Fruit fly (Drosophila melanogaster) whole organism, embryonic: Measurements from ENCODE around the gene Tasp1.
A peak's percentile ranks its signal among the peaks of the same experiment; 100 is the strongest.

Experiments
- Atf6 ChIP-seq: fragments of 200-800 bp; sonication (Bioruptor generic); IDR thresholded peaks from 2 replicates; pipeline ENCODE4 v1.3.6; 2022; ENCODE audit warnings: missing biosample characterization, missing genetic modification characterization
- BEAF-32 ChIP-seq: fragments of 200-800 bp; sonication (Bioruptor generic); optimal IDR thresholded peaks from 3 replicates; lab custom pipeline; 2017; ENCODE audit warnings: missing biosample characterization, missing genetic modification characterization, mild to moderate bottlenecking, moderate library complexity, missing genetic modification reagents
- CG10431 ChIP-seq: fragments of 200-800 bp; sonication (Bioruptor generic); optimal IDR thresholded peaks from 3 replicates; lab custom pipeline; 2018; ENCODE audit warnings: missing biosample characterization, mild to moderate bottlenecking, missing genetic modification characterization
- CG10654 ChIP-seq: fragments of 200-800 bp; sonication (Bioruptor generic); optimal IDR thresholded peaks from 2 replicates; lab custom pipeline; 2016; ENCODE audit warnings: missing biosample characterization, missing genetic modification characterization
- CG11695 ChIP-seq: fragments of 200-800 bp; sonication (Bioruptor generic); IDR thresholded peaks from 3 replicates; pipeline ENCODE4 v1.3.6; 2022; ENCODE audit warnings: missing biosample characterization, missing genetic modification characterization
- CG11696 ChIP-seq: fragments of 200-800 bp; sonication (Bioruptor generic); IDR thresholded peaks from 2 replicates; pipeline ENCODE4 v1.3.6; 2022; ENCODE audit warnings: missing biosample characterization, missing genetic modification characterization
- CG12155 ChIP-seq: fragments of 200-800 bp; sonication (Bioruptor generic); optimal IDR thresholded peaks from 3 replicates; lab custom pipeline; 2016; ENCODE audit warnings: missing biosample characterization, missing genetic modification characterization
- CG13123 ChIP-seq: fragments of 200-800 bp; sonication (Bioruptor generic); optimal IDR thresholded peaks from 2 replicates; lab custom pipeline; 2016; ENCODE audit warnings: missing biosample characterization, missing genetic modification characterization
- CG13296 ChIP-seq: fragments of 200-800 bp; sonication (Bioruptor generic); optimal IDR thresholded peaks from 3 replicates; lab custom pipeline; 2018; ENCODE audit warnings: missing biosample characterization, mild to moderate bottlenecking, missing genetic modification characterization
- CG13894 ChIP-seq: fragments of 200-800 bp; sonication (Bioruptor generic); optimal IDR thresholded peaks from 3 replicates; lab custom pipeline; 2018; ENCODE audit warnings: missing biosample characterization, mild to moderate bottlenecking, missing genetic modification characterization, moderate library complexity
- CG14050 ChIP-seq: fragments of 200-800 bp; sonication (Bioruptor generic); IDR thresholded peaks from 3 replicates; pipeline ENCODE4 v1.3.6; 2022; ENCODE audit warnings: missing biosample characterization, missing genetic modification characterization
- CG15479 ChIP-seq: fragments of 200-800 bp; sonication (Bioruptor generic); optimal IDR thresholded peaks from 3 replicates; lab custom pipeline; 2019; ENCODE audit warnings: missing biosample characterization, mild to moderate bottlenecking, missing genetic modification characterization, moderate library complexity
- CG17361 ChIP-seq: fragments of 200-800 bp; sonication (Bioruptor generic); IDR thresholded peaks from 3 replicates; pipeline ENCODE4 v1.3.6; 2022; ENCODE audit warnings: missing biosample characterization, missing genetic modification characterization
- CG2129 ChIP-seq: fragments of 200-800 bp; sonication (Bioruptor generic); IDR thresholded peaks from 2 replicates; pipeline ENCODE4 v1.3.6; 2022; ENCODE audit warnings: missing biosample characterization, missing genetic modification characterization; ENCODE audit not compliant: partially characterized antibody
- CG31441 ChIP-seq: fragments of 200-800 bp; sonication (Bioruptor generic); IDR thresholded peaks from 2 replicates; pipeline ENCODE4 v1.3.6; 2022; ENCODE audit warnings: missing biosample characterization, missing genetic modification characterization
- CG3163 ChIP-seq: fragments of 200-800 bp; sonication (Bioruptor generic); optimal IDR thresholded peaks from 3 replicates; lab custom pipeline; 2016; ENCODE audit warnings: missing biosample characterization, missing genetic modification characterization
- CG3995 ChIP-seq: fragments of 200-800 bp; sonication (Bioruptor generic); optimal IDR thresholded peaks from 3 replicates; lab custom pipeline; 2016; ENCODE audit warnings: missing biosample characterization, missing genetic modification characterization
- CG4404 ChIP-seq: fragments of 200-800 bp; sonication (Bioruptor generic); IDR thresholded peaks from 2 replicates; pipeline ENCODE4 v1.3.6; 2022; ENCODE audit warnings: missing biosample characterization, missing genetic modification characterization
- CG8388 ChIP-seq: fragments of 200-800 bp; sonication (Bioruptor generic); optimal IDR thresholded peaks from 2 replicates; lab custom pipeline; 2019; ENCODE audit warnings: missing biosample characterization, mild to moderate bottlenecking, missing genetic modification characterization, moderate library complexity
- GATAe ChIP-seq: fragments of 200-800 bp; sonication (Bioruptor generic); conservative IDR thresholded peaks from 2 replicates; pipeline ENCODE4 v1.3.6; 2022; ENCODE audit warnings: missing biosample characterization, missing genetic modification characterization
- Hr78 ChIP-seq, 2 experiments: fragments of 200-800 bp in 1 of 2; fragments of >200 bp in 1 of 2; sonication (Bioruptor generic) in 1 of 2; optimal IDR thresholded peaks; 2 replicates each; lab custom pipeline; 2017 to 2019; ENCODE audit warnings: missing biosample characterization in 2 of 2, missing genetic modification characterization in 2 of 2, mild to moderate bottlenecking in 1 of 2, moderate library complexity in 1 of 2
- Sin3A ChIP-seq: fragments of >200 bp; optimal IDR thresholded peaks from 2 replicates; lab custom pipeline; 2018
- amos ChIP-seq: fragments of 200-800 bp; sonication (Bioruptor generic); IDR thresholded peaks from 2 replicates; pipeline ENCODE4 v1.3.6; 2022; ENCODE audit warnings: missing biosample characterization, missing genetic modification characterization; ENCODE audit not compliant: partially characterized antibody
- dmrt11E ChIP-seq: fragments of 200-800 bp; sonication (Bioruptor generic); optimal IDR thresholded peaks from 3 replicates; lab custom pipeline; 2018; ENCODE audit warnings: missing biosample characterization, mild to moderate bottlenecking, missing genetic modification characterization, moderate library complexity
- exex ChIP-seq: fragments of 200-800 bp; sonication (Bioruptor generic); optimal IDR thresholded peaks from 4 replicates; lab custom pipeline; 2018; ENCODE audit warnings: missing biosample characterization, mild to moderate bottlenecking, missing genetic modification characterization, moderate library complexity
- fd96Cb ChIP-seq: fragments of 200-800 bp; sonication (Bioruptor generic); optimal IDR thresholded peaks from 2 replicates; lab custom pipeline; 2018; ENCODE audit warnings: missing biosample characterization, mild to moderate bottlenecking, missing genetic modification characterization, moderate library complexity
- fu2 ChIP-seq: fragments of 200-800 bp; sonication (Bioruptor generic); optimal IDR thresholded peaks from 2 replicates; lab custom pipeline; 2016; ENCODE audit warnings: missing biosample characterization, missing genetic modification characterization
- gt ChIP-seq: fragments of 200-800 bp; sonication (Bioruptor generic); IDR thresholded peaks from 2 replicates; pipeline ENCODE4 v1.3.6; 2022; ENCODE audit warnings: missing biosample characterization, missing genetic modification characterization
- hbn ChIP-seq: fragments of 200-800 bp; sonication (Bioruptor generic); IDR thresholded peaks from 2 replicates; pipeline ENCODE4 v1.3.6; 2022; ENCODE audit warnings: missing biosample characterization, missing genetic modification characterization; ENCODE audit not compliant: partially characterized antibody
- kay ChIP-seq: fragments of 200-800 bp; sonication (Bioruptor generic); optimal IDR thresholded peaks from 2 replicates; lab custom pipeline; 2016; ENCODE audit warnings: missing biosample characterization, missing genetic modification characterization
- knrl ChIP-seq: fragments of 200-800 bp; sonication (Bioruptor generic); IDR thresholded peaks from 3 replicates; pipeline ENCODE4 v1.3.6; 2022; ENCODE audit warnings: missing biosample characterization, missing genetic modification characterization; ENCODE audit not compliant: partially characterized antibody
- lilli ChIP-seq: fragments of 200-800 bp; sonication (Bioruptor generic); optimal IDR thresholded peaks from 3 replicates; lab custom pipeline; 2016; ENCODE audit warnings: missing biosample characterization, missing genetic modification characterization
- lov ChIP-seq, 2 experiments: fragments of 200-800 bp in 1 of 2; fragments of >200 bp in 1 of 2; sonication (Bioruptor generic) in 1 of 2; IDR thresholded peaks in 1 of 2; optimal IDR thresholded peaks in 1 of 2; 2 replicates in 1 of 2; 3 replicates in 1 of 2; pipeline versions ENCODE4 v1.3.6 to Lab custom; 2017 to 2022; ENCODE audit warnings: missing biosample characterization in 1 of 2, missing genetic modification characterization in 1 of 2
- nmo ChIP-seq: fragments of 200-800 bp; sonication (Bioruptor generic); optimal IDR thresholded peaks from 2 replicates; lab custom pipeline; 2018; ENCODE audit warnings: missing biosample characterization, mild to moderate bottlenecking, missing genetic modification characterization, moderate library complexity
- odd ChIP-seq: fragments of 200-800 bp; sonication (Bioruptor generic); optimal IDR thresholded peaks from 2 replicates; lab custom pipeline; 2017; ENCODE audit warnings: missing biosample characterization, mild to moderate bottlenecking, missing genetic modification characterization
- prd ChIP-seq, 3 experiments: fragments of >200 bp in 2 of 3; fragments of 200-800 bp in 1 of 3; sonication (Bioruptor generic) in 1 of 3; optimal IDR thresholded peaks in 2 of 3; IDR thresholded peaks in 1 of 3; 2 replicates in 2 of 3; 3 replicates in 1 of 3; pipeline versions ENCODE4 v1.3.6 to Lab custom; 2017 to 2022; ENCODE audit warnings: missing biosample characterization in 1 of 3, missing genetic modification characterization in 1 of 3
- pros ChIP-seq: fragments of 200-800 bp; sonication (Bioruptor generic); optimal IDR thresholded peaks from 3 replicates; lab custom pipeline; 2019; ENCODE audit warnings: missing biosample characterization, mild to moderate bottlenecking, missing genetic modification characterization, moderate library complexity
- repo ChIP-seq: fragments of 200-800 bp; sonication (Bioruptor generic); optimal IDR thresholded peaks from 2 replicates; lab custom pipeline; 2016; ENCODE audit warnings: missing biosample characterization, missing genetic modification characterization
- salm ChIP-seq: fragments of 200-800 bp; sonication (Bioruptor generic); optimal IDR thresholded peaks from 2 replicates; lab custom pipeline; 2018; ENCODE audit warnings: missing biosample characterization, mild to moderate bottlenecking, missing genetic modification characterization
- sc ChIP-seq, 3 experiments: fragments of >200 bp in 2 of 3; fragments of 200-800 bp in 1 of 3; sonication (Bioruptor generic) in 1 of 3; optimal IDR thresholded peaks; 2 replicates in 2 of 3; 3 replicates in 1 of 3; lab custom pipeline; 2017; ENCODE audit warnings: mild to moderate bottlenecking in 1 of 3, missing biosample characterization in 1 of 3, missing genetic modification characterization in 1 of 3, missing genetic modification reagents in 1 of 3
- sisA ChIP-seq: fragments of 200-800 bp; sonication (Bioruptor generic); IDR thresholded peaks from 2 replicates; pipeline ENCODE4 v1.3.6; 2022; ENCODE audit warnings: missing biosample characterization, missing genetic modification characterization
- slbo ChIP-seq: fragments of 200-800 bp; sonication (Bioruptor generic); IDR thresholded peaks from 2 replicates; pipeline ENCODE4 v1.3.6; 2022; ENCODE audit warnings: missing biosample characterization, missing genetic modification characterization
- slp2 ChIP-seq: fragments of 200-800 bp; sonication (Bioruptor generic); optimal IDR thresholded peaks from 2 replicates; lab custom pipeline; 2016; ENCODE audit warnings: missing biosample characterization, missing genetic modification characterization
- tup ChIP-seq: fragments of 200-800 bp; sonication (Bioruptor generic); optimal IDR thresholded peaks from 2 replicates; lab custom pipeline; 2016; ENCODE audit warnings: missing biosample characterization, mild to moderate bottlenecking, missing genetic modification characterization, moderate library complexity
- vvl ChIP-seq: fragments of 200-800 bp; sonication (Bioruptor generic); IDR thresholded peaks from 2 replicates; pipeline ENCODE4 v1.3.6; 2022; ENCODE audit warnings: missing biosample characterization, missing genetic modification characterization
- zen ChIP-seq: fragments of 200-800 bp; sonication (Bioruptor generic); optimal IDR thresholded peaks from 3 replicates; lab custom pipeline; 2018; ENCODE audit warnings: missing biosample characterization, mild to moderate bottlenecking, missing genetic modification characterization, moderate library complexity

Gene Tasp1

DNA sequence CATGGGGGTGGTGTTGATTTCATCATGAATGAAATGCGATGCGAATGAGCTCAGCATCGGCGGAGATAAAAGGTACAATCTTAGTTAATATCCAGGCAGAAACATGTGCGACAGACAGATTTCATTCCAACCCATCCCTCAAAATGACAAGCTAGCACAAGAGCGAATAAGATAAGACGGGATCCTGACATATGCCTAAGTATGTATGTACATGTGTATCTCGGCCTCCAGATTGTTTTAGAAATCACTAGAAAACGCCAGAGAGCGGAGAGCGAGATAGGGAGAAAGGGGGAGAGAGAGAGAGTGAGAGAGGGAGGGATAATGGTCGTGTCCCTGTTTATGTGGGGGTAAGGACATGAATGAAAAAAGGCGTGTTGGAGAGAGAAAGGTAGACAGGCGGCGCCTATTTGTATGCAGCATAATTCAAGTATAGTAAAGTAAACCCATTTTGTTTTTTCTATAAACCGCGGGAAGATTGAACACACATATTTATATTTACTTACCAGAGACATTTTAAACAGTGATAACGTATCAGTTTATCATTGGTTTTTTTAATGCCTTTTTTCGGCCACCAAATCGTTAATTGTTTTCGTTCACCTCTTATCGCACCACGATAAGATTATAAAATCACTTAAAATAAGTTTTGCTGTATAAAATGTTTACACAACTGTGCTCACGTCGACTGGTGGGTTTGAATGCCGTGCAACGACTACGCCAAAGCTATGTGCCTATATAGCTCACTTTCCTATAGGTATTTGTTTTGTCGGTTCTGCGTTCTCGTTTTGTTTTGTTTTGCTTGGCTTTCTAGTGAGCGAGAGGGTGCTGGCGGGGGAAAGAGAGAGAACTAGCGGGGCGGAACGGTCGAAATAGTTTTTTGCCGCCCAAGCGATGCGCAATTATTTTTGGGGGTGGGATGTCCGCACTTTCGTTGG, 37.1 kb downstream of the Tasp1 start (continued):
- TF ChIP-seq CG2129 (GFP tag; lab: Robert Waterston, UW) (no peak), Sin3A (lab: Kevin White, UChicago) (no peak), sc (optimal IDR thresholded peaks at IDR 0.05; lab: Kevin White, UChicago) (no peak), sc (GFP tag; optimal IDR thresholded peaks at IDR 0.05; lab: Kevin White, UChicago) (no peak), CG3163 (GFP tag; lab: Kevin White, UChicago) (no peak), CG14050 (GFP tag; lab: Robert Waterston, UW) (no peak), CG31441 (peak; percentile 38; the same call in 1 of the 2 replicates), slp2 (GFP tag; lab: Kevin White, UChicago) (no peak), tup (GFP tag; lab: Kevin White, UChicago) (no peak), GATAe (GFP tag; lab: Robert Waterston, UW) (peak; percentile 90), CG8388 (GFP tag; lab: Kevin White, UChicago) (no peak), amos (no peak), gt (no peak), CG13894 (tag; lab: Kevin White, UChicago) (peak; percentile 90), BEAF-32 (no peak), CG10431 (peak; percentile 22), fu2 (GFP tag; lab: Kevin White, UChicago) (no peak), odd (peak; percentile 63), sisA (GFP tag; lab: Robert Waterston, UW) (no peak), nmo (GFP tag; lab: Kevin White, UChicago) (no peak), Atf6 (GFP tag; lab: Robert Waterston, UW) (peak; percentile 70), kay (GFP tag; lab: Kevin White, UChicago) (no peak), lilli (no peak), repo (GFP tag; lab: Kevin White, UChicago) (no peak), CG15479 (GFP tag; lab: Kevin White, UChicago) (peak; percentile 95), salm (tag; lab: Kevin White, UChicago) (peak; percentile 34), exex (peak; percentile 100), CG4404 (GFP tag; lab: Robert Waterston, UW) (no peak), slbo (peak; percentile 35; the same call in 1 of the 2 replicates), CG13296 (GFP tag; lab: Kevin White, UChicago) (peak; percentile 71), lov (optimal IDR thresholded peaks at IDR 0.05; lab: Kevin White, UChicago) (no peak), lov (GFP tag; IDR thresholded peaks at IDR 0.05; lab: Robert Waterston, UW) (peak; percentile 31; the same call in 2 of the 3 replicates), CG12155 (no peak), Hr78 (GFP tag; optimal IDR thresholded peaks at IDR 0.05; lab: Kevin White, UChicago) (no peak), prd (optimal IDR thresholded peaks at IDR 0.05; lab: Kevin White, UChicago) (no peak), prd (GFP tag; IDR thresholded peaks at IDR 0.05; lab: Robert Waterston, UW) (no peak), CG17361 (GFP tag; lab: Robert Waterston, UW) (no peak), knrl (GFP tag; lab: Robert Waterston, UW) (no peak), dmrt11E (peak; percentile 13), CG3995 (GFP tag; lab: Kevin White, UChicago) (no peak), CG11696 (GFP tag; lab: Robert Waterston, UW) (0 out of 2 replicates have a peak, but pooled peaks have one; percentile 5), CG11695 (peak; percentile 35; the same call in 1 of the 3 replicates), CG13123 (GFP tag; lab: Kevin White, UChicago) (no peak), hbn (GFP tag; lab: Robert Waterston, UW) (no peak), pros (GFP tag; lab: Kevin White, UChicago) (peak; percentile 37), vvl (GFP tag; lab: Robert Waterston, UW) (peak; percentile 26; the same call in 1 of the 2 replicates), CG10654 (GFP tag; lab: Kevin White, UChicago) (no peak), fd96Cb (tag; lab: Kevin White, UChicago) (no peak), zen (tag; lab: Kevin White, UChicago) (peak; percentile 29)
